Worm (Caenorhabditis elegans) whole organism, late embryonic: ENCODE measurements around the gene srg-16.
A peak's percentile ranks its signal among the peaks of the same experiment; 100 is the strongest.

ENCODE experiments used
- C08G9.2 ChIP-seq: sonication (generic microtip); optimal IDR thresholded peaks from 2 replicates; lab custom pipeline; 2016; ENCODE audit warnings: mild to moderate bottlenecking, missing genetic modification characterization, moderate library complexity, missing compliant biosample characterization
- C38D4.7 ChIP-seq: fragments of 200-800 bp; sonication (Bioruptor generic); optimal IDR thresholded peaks from 2 replicates; lab custom pipeline; 2018; ENCODE audit warnings: mild to moderate bottlenecking, missing genetic modification characterization, moderate library complexity, missing compliant biosample characterization
- F13H6.1 ChIP-seq: sonication (generic microtip); optimal IDR thresholded peaks from 2 replicates; lab custom pipeline; 2016; ENCODE audit warnings: missing genetic modification characterization, missing compliant biosample characterization
- T23F11.4 ChIP-seq: fragments of 200-800 bp; sonication (Bioruptor generic); optimal IDR thresholded peaks from 2 replicates; lab custom pipeline; 2018; ENCODE audit warnings: mild to moderate bottlenecking, missing genetic modification characterization, missing compliant biosample characterization
- Y22D7AL.16 ChIP-seq: sonication (generic microtip); optimal IDR thresholded peaks from 2 replicates; lab custom pipeline; 2016; ENCODE audit warnings: missing genetic modification characterization, missing compliant biosample characterization
- ahr-1 ChIP-seq: sonication (generic microtip); optimal IDR thresholded peaks from 2 replicates; lab custom pipeline; 2016; ENCODE audit warnings: missing genetic modification characterization, missing compliant biosample characterization
- ama-1 ChIP-seq: fragments of 150-350 bp; optimal IDR thresholded peaks from 2 replicates; lab custom pipeline; 2014
- ceh-14 ChIP-seq: sonication (generic microtip); optimal IDR thresholded peaks from 2 replicates; lab custom pipeline; 2016; ENCODE audit warnings: missing genotype, missing genetic modification characterization, missing compliant biosample characterization
- ceh-19 ChIP-seq: fragments of 200-800 bp; sonication (Bioruptor generic); optimal IDR thresholded peaks from 2 replicates; lab custom pipeline; 2018; ENCODE audit warnings: mild to moderate bottlenecking, missing genetic modification characterization, missing compliant biosample characterization
- ceh-22 ChIP-seq: sonication (generic microtip); optimal IDR thresholded peaks from 2 replicates; lab custom pipeline; 2017; ENCODE audit warnings: missing biosample characterization, missing genetic modification characterization
- ceh-30 ChIP-seq: fragments of 150-350 bp; optimal IDR thresholded peaks from 2 replicates; lab custom pipeline; 2014; ENCODE audit warnings: missing biosample characterization, missing genetic modification characterization
- ceh-45 ChIP-seq: fragments of 200-800 bp; sonication (Bioruptor generic); IDR thresholded peaks from 2 replicates; pipeline ENCODE4 v1.3.6; 2022; ENCODE audit warnings: missing genetic modification reagents, missing genetic modification characterization, missing compliant biosample characterization
- ceh-9 ChIP-seq: sonication (generic microtip); optimal IDR thresholded peaks from 2 replicates; lab custom pipeline; 2016; ENCODE audit warnings: mild to moderate bottlenecking, missing genetic modification characterization, inconsistent platforms, missing compliant biosample characterization
- che-1 ChIP-seq: sonication (generic microtip); optimal IDR thresholded peaks from 2 replicates; lab custom pipeline; 2016; ENCODE audit warnings: mild to moderate bottlenecking, missing genetic modification characterization, missing compliant biosample characterization
- dmd-4 ChIP-seq: sonication (generic microtip); optimal IDR thresholded peaks from 2 replicates; lab custom pipeline; 2016; ENCODE audit warnings: borderline replicate concordance, missing genetic modification characterization, missing compliant biosample characterization
- dve-1 ChIP-seq: sonication (generic microtip); optimal IDR thresholded peaks from 2 replicates; lab custom pipeline; 2017; ENCODE audit warnings: antibody characterized with exemption, mild to moderate bottlenecking, missing genetic modification characterization, missing compliant biosample characterization
- elt-4 ChIP-seq: sonication (generic microtip); optimal IDR thresholded peaks from 2 replicates; lab custom pipeline; 2016; ENCODE audit warnings: missing genetic modification characterization, missing compliant biosample characterization
- ets-4 ChIP-seq: sonication (generic microtip); optimal IDR thresholded peaks from 2 replicates; lab custom pipeline; 2016; ENCODE audit warnings: missing genetic modification characterization, missing compliant biosample characterization
- eyg-1 ChIP-seq: sonication (generic microtip); optimal IDR thresholded peaks from 2 replicates; lab custom pipeline; 2016; ENCODE audit warnings: missing genotype, missing genetic modification characterization, missing compliant biosample characterization
- fkh-6 ChIP-seq: sonication (generic microtip); optimal IDR thresholded peaks from 2 replicates; lab custom pipeline; 2016; ENCODE audit warnings: missing genetic modification characterization, missing compliant biosample characterization
- gmeb-2 ChIP-seq: sonication (generic microtip); optimal IDR thresholded peaks from 2 replicates; lab custom pipeline; 2016; ENCODE audit warnings: missing genetic modification characterization, inconsistent platforms, missing compliant biosample characterization
- hlh-13 ChIP-seq: fragments of 200-800 bp; sonication (Bioruptor generic); optimal IDR thresholded peaks from 2 replicates; lab custom pipeline; 2018; ENCODE audit warnings: mild to moderate bottlenecking, missing genetic modification characterization, missing compliant biosample characterization
- hlh-15 ChIP-seq: sonication (generic microtip); optimal IDR thresholded peaks from 2 replicates; lab custom pipeline; 2016; ENCODE audit warnings: missing genetic modification characterization, missing compliant biosample characterization
- hlh-6 ChIP-seq: sonication (generic microtip); optimal IDR thresholded peaks from 2 replicates; lab custom pipeline; 2016; ENCODE audit warnings: missing genotype, missing genetic modification characterization, missing compliant biosample characterization
- hlh-8 ChIP-seq: sonication (generic microtip); optimal IDR thresholded peaks from 2 replicates; lab custom pipeline; 2016; ENCODE audit warnings: missing genotype, missing genetic modification characterization, missing compliant biosample characterization
- lin-11 ChIP-seq: fragments of 200-800 bp; sonication (Bioruptor generic); optimal IDR thresholded peaks from 2 replicates; lab custom pipeline; 2018; ENCODE audit warnings: mild to moderate bottlenecking, missing genetic modification characterization, missing compliant biosample characterization
- madf-2 ChIP-seq: sonication (generic microtip); optimal IDR thresholded peaks from 2 replicates; lab custom pipeline; 2017; ENCODE audit warnings: missing genetic modification characterization, missing compliant biosample characterization
- nhr-11 ChIP-seq: fragments of 150-350 bp; optimal IDR thresholded peaks from 2 replicates; lab custom pipeline; 2014; ENCODE audit warnings: missing biosample characterization, missing genetic modification characterization
- nhr-232 ChIP-seq: sonication (generic microtip); optimal IDR thresholded peaks from 2 replicates; lab custom pipeline; 2016; ENCODE audit warnings: missing genetic modification characterization, missing compliant biosample characterization
- npax-4 ChIP-seq: sonication (generic microtip); optimal IDR thresholded peaks from 2 replicates; lab custom pipeline; 2016; ENCODE audit warnings: missing genetic modification characterization, missing compliant biosample characterization
- odd-2 ChIP-seq: sonication (generic microtip); optimal IDR thresholded peaks from 2 replicates; lab custom pipeline; 2017; ENCODE audit warnings: antibody characterized with exemption, mild to moderate bottlenecking, missing genetic modification characterization, missing compliant biosample characterization
- pag-3 ChIP-seq: sonication (generic microtip); optimal IDR thresholded peaks from 2 replicates; lab custom pipeline; 2016; ENCODE audit warnings: missing compliant biosample characterization, missing genetic modification characterization, borderline replicate concordance
- pax-1 ChIP-seq: fragments of 150-350 bp; optimal IDR thresholded peaks from 2 replicates; lab custom pipeline; 2014; ENCODE audit warnings: missing biosample characterization, missing genetic modification characterization
- pha-4 ChIP-seq: fragments of 150-350 bp; optimal IDR thresholded peaks from 2 replicates; lab custom pipeline; 2018; ENCODE audit warnings: missing biosample characterization, missing genetic modification reagents, missing genetic modification characterization
- pqm-1 ChIP-seq: sonication (generic microtip); optimal IDR thresholded peaks from 2 replicates; lab custom pipeline; 2016; ENCODE audit warnings: missing genetic modification characterization, missing compliant biosample characterization
- ref-2 ChIP-seq: sonication (generic microtip); optimal IDR thresholded peaks from 2 replicates; lab custom pipeline; 2016; ENCODE audit warnings: missing genetic modification characterization, missing compliant biosample characterization
- rnt-1 ChIP-seq: sonication (generic microtip); optimal IDR thresholded peaks from 2 replicates; lab custom pipeline; 2016; ENCODE audit warnings: missing genetic modification characterization, missing compliant biosample characterization
- sox-4 ChIP-seq: sonication (generic microtip); optimal IDR thresholded peaks from 2 replicates; lab custom pipeline; 2017; ENCODE audit warnings: mild to moderate bottlenecking, missing genetic modification characterization, inconsistent platforms, missing compliant biosample characterization
- ttx-3 ChIP-seq: sonication (generic microtip); optimal IDR thresholded peaks from 2 replicates; lab custom pipeline; 2016; ENCODE audit warnings: missing genetic modification reagents, missing genetic modification characterization, missing compliant biosample characterization
- unc-86 ChIP-seq: sonication (generic microtip); optimal IDR thresholded peaks from 2 replicates; lab custom pipeline; 2016; ENCODE audit warnings: missing genetic modification characterization, missing compliant biosample characterization
- ztf-16 ChIP-seq: sonication (generic microtip); optimal IDR thresholded peaks from 2 replicates; lab custom pipeline; 2017; ENCODE audit warnings: missing genetic modification characterization, missing compliant biosample characterization

The srg-16 gene

ce11 chrII:12494556-12495131 lies 27.7 kb downstream of the srg-16 start, which contains the start of gene col-85 (continued):
- TF ChIP-seq ztf-16 (tag; lab: Kevin White, UChicago) (peak; percentile 95), ets-4 (peak; percentile 78), odd-2 (tag; lab: Kevin White, UChicago) (peak; percentile 79), ceh-14 (peak; percentile 96), gmeb-2 (tag; lab: Kevin White, UChicago) (peak; percentile 98), nhr-232 (tag; lab: Kevin White, UChicago) (peak; percentile 85), ceh-9 (tag; lab: Kevin White, UChicago) (peak; percentile 93), pag-3 (tag; lab: Kevin White, UChicago) (peak; percentile 89), rnt-1 (peak; percentile 89), hlh-8 (tag; lab: Kevin White, UChicago) (peak; percentile 90), unc-86 (peak; percentile 84), fkh-6 (tag; lab: Kevin White, UChicago) (peak; percentile 95), npax-4 (tag; lab: Kevin White, UChicago) (peak; percentile 88), hlh-15 (peak; percentile 91), elt-4 (tag; lab: Kevin White, UChicago) (no peak), ceh-22 (tag; lab: Kevin White, UChicago) (no peak), ceh-19 (GFP tag; lab: Kevin White, UChicago) (peak; percentile 94), ttx-3 (tag; lab: Kevin White, UChicago) (peak; percentile 92), nhr-11 (no peak), ama-1 (no peak), Y22D7AL.16 (tag; lab: Kevin White, UChicago) (peak; percentile 94), C38D4.7 (peak; percentile 90), pqm-1 (tag; lab: Kevin White, UChicago) (peak; percentile 86), F13H6.1 (tag; lab: Kevin White, UChicago) (peak; percentile 85), dve-1 (peak; percentile 81), hlh-13 (GFP tag; lab: Kevin White, UChicago) (peak; percentile 94), ceh-30 (tag; lab: Kevin White, UChicago) (peak; percentile 3), hlh-6 (tag; lab: Kevin White, UChicago) (peak; percentile 95), ceh-45 (peak; percentile 96), lin-11 (tag; lab: Kevin White, UChicago) (peak; percentile 87), ahr-1 (tag; lab: Kevin White, UChicago) (peak; percentile 86), C08G9.2 (tag; lab: Kevin White, UChicago) (peak; percentile 87), pax-1 (tag; lab: Kevin White, UChicago) (no peak), T23F11.4 (GFP tag; lab: Kevin White, UChicago) (peak; percentile 97), pha-4 (tag; lab: Kevin White, UChicago) (no peak), che-1 (tag; lab: Kevin White, UChicago) (peak; percentile 93), eyg-1 (tag; lab: Kevin White, UChicago) (peak; percentile 68), sox-4 (tag; lab: Kevin White, UChicago) (peak; percentile 97), madf-2 (tag; lab: Kevin White, UChicago) (peak; percentile 93), dmd-4 (tag; lab: Kevin White, UChicago) (peak; percentile 94)

- TF ChIP-seq dmd-4 (tag; lab: Kevin White, UChicago) = no peak
- TF ChIP-seq ref-2 (tag; lab: Kevin White, UChicago) = no peak
- TF ChIP-seq, all 69 proteins: peak for 0
These were observed 30.0 kb downstream of the srg-16 start, which contains the start of gene T21B4.3 for ce11 chrII:12496981-12497380. Gene T21B4.3, minus strand, starts transcription at chrII:12497081.
